Fruit fly (Drosophila melanogaster) whole organism, embryonic: ENCODE measurements around the gene CG14440.
A peak's percentile ranks its signal among the peaks of the same experiment; 100 is the strongest.

Experiments
- Antp ChIP-seq: fragments of 200-800 bp; sonication (Bioruptor generic); optimal IDR thresholded peaks from 3 replicates; lab custom pipeline; 2016; ENCODE audit warnings: missing biosample characterization, missing genetic modification characterization
- Asciz ChIP-seq: fragments of 200-800 bp; sonication (Bioruptor generic); optimal IDR thresholded peaks from 2 replicates; lab custom pipeline; 2017; ENCODE audit warnings: missing biosample characterization, mild to moderate bottlenecking, missing genetic modification characterization, missing genetic modification reagents
- Atf6 ChIP-seq: fragments of 200-800 bp; sonication (Bioruptor generic); IDR thresholded peaks from 2 replicates; pipeline ENCODE4 v1.3.6; 2022; ENCODE audit warnings: missing biosample characterization, missing genetic modification characterization
- CG12236 ChIP-seq: fragments of 200-800 bp; sonication (Bioruptor generic); optimal IDR thresholded peaks from 2 replicates; lab custom pipeline; 2016; ENCODE audit warnings: missing biosample characterization, missing genetic modification characterization
- CG14710 ChIP-seq: fragments of 200-800 bp; sonication (Bioruptor generic); optimal IDR thresholded peaks from 3 replicates; lab custom pipeline; 2019; ENCODE audit warnings: missing biosample characterization, mild to moderate bottlenecking, missing genetic modification characterization, moderate library complexity
- CG15514 ChIP-seq: fragments of 200-800 bp; sonication (Bioruptor generic); optimal IDR thresholded peaks from 3 replicates; lab custom pipeline; 2017; ENCODE audit warnings: missing biosample characterization, missing genetic modification characterization, mild to moderate bottlenecking, moderate library complexity, missing genetic modification reagents
- CG16813 ChIP-seq: fragments of 200-800 bp; sonication (Bioruptor generic); IDR thresholded peaks from 3 replicates; pipeline ENCODE4 v1.3.6; 2022; ENCODE audit warnings: missing biosample characterization, missing genetic modification characterization; ENCODE audit not compliant: partially characterized antibody
- CG16815 ChIP-seq: fragments of 200-800 bp; sonication (Bioruptor generic); optimal IDR thresholded peaks from 3 replicates; lab custom pipeline; 2017; ENCODE audit warnings: missing biosample characterization, mild to moderate bottlenecking, missing genetic modification characterization
- CG18764 ChIP-seq: fragments of 200-800 bp; sonication (Bioruptor generic); optimal IDR thresholded peaks from 3 replicates; lab custom pipeline; 2016; ENCODE audit warnings: missing biosample characterization, missing genetic modification characterization
- CG2202 ChIP-seq: fragments of 200-800 bp; sonication (Bioruptor generic); optimal IDR thresholded peaks from 2 replicates; lab custom pipeline; 2018; ENCODE audit warnings: missing biosample characterization, mild to moderate bottlenecking, missing genetic modification characterization
- CG30403 ChIP-seq: fragments of 200-800 bp; sonication (Bioruptor generic); optimal IDR thresholded peaks from 3 replicates; lab custom pipeline; 2016; ENCODE audit warnings: missing biosample characterization, missing genetic modification characterization
- CG3838 ChIP-seq: fragments of 200-800 bp; sonication (Bioruptor generic); optimal IDR thresholded peaks from 3 replicates; lab custom pipeline; 2016; ENCODE audit warnings: missing biosample characterization, missing genetic modification characterization
- CG4282 ChIP-seq: fragments of 200-800 bp; sonication (Bioruptor generic); optimal IDR thresholded peaks from 2 replicates; lab custom pipeline; 2016; ENCODE audit warnings: missing biosample characterization, missing genetic modification characterization
- CG4328 ChIP-seq: fragments of 200-800 bp; sonication (Bioruptor generic); optimal IDR thresholded peaks from 3 replicates; lab custom pipeline; 2017; ENCODE audit warnings: missing biosample characterization, missing genetic modification reagents, missing genetic modification characterization
- CG4854 ChIP-seq: fragments of 200-800 bp; sonication (Bioruptor generic); optimal IDR thresholded peaks from 2 replicates; lab custom pipeline; 2016; ENCODE audit warnings: missing biosample characterization, missing genetic modification characterization, inconsistent platforms
- CG6689 ChIP-seq: fragments of 200-800 bp; sonication (Bioruptor generic); IDR thresholded peaks from 2 replicates; pipeline ENCODE4 v1.3.6; 2022; ENCODE audit warnings: missing biosample characterization, missing genetic modification characterization
- CG7839 ChIP-seq: fragments of 200-800 bp; sonication (Bioruptor generic); optimal IDR thresholded peaks from 3 replicates; lab custom pipeline; 2018; ENCODE audit warnings: missing biosample characterization, mild to moderate bottlenecking, missing genetic modification characterization, moderate library complexity
- CG9215 ChIP-seq: fragments of 200-800 bp; sonication (Bioruptor generic); IDR thresholded peaks from 2 replicates; pipeline ENCODE4 v1.3.6; 2022; ENCODE audit warnings: missing biosample characterization, missing genetic modification characterization
- CG9609 ChIP-seq: fragments of 200-800 bp; sonication (Bioruptor generic); optimal IDR thresholded peaks from 3 replicates; lab custom pipeline; 2016; ENCODE audit warnings: missing biosample characterization, missing genetic modification characterization
- CG9727 ChIP-seq: fragments of 200-800 bp; sonication (Bioruptor generic); optimal IDR thresholded peaks from 3 replicates; lab custom pipeline; 2017; ENCODE audit warnings: missing biosample characterization, mild to moderate bottlenecking, missing genetic modification characterization
- CkIIα-i1 ChIP-seq: fragments of 200-800 bp; sonication (Bioruptor generic); IDR thresholded peaks from 2 replicates; pipeline ENCODE4 v1.3.6; 2022; ENCODE audit warnings: missing biosample characterization, missing genetic modification characterization
- E2f2 ChIP-seq: fragments of 200-800 bp; sonication (Bioruptor generic); IDR thresholded peaks from 2 replicates; pipeline ENCODE4 v1.3.6; 2022; ENCODE audit warnings: missing biosample characterization, missing genetic modification characterization
- Hsf ChIP-seq: fragments of 200-800 bp; sonication (Bioruptor generic); optimal IDR thresholded peaks from 3 replicates; lab custom pipeline; 2016; ENCODE audit warnings: missing biosample characterization, missing genetic modification characterization
- Lpt ChIP-seq: fragments of >200 bp; optimal IDR thresholded peaks from 2 replicates; lab custom pipeline; 2018; ENCODE audit warnings: missing biosample characterization, missing genetic modification characterization
- Sry-δ ChIP-seq: fragments of 200-800 bp; sonication (Bioruptor generic); optimal IDR thresholded peaks from 2 replicates; lab custom pipeline; 2016; ENCODE audit warnings: missing biosample characterization, missing genetic modification characterization
- Taf1 ChIP-seq: fragments of 200-800 bp; sonication (Bioruptor generic); IDR thresholded peaks from 2 replicates; pipeline ENCODE4 v1.3.6; 2022; ENCODE audit warnings: missing biosample characterization, missing genetic modification characterization
- YL-1 ChIP-seq: fragments of 200-800 bp; sonication (Bioruptor generic); optimal IDR thresholded peaks from 3 replicates; lab custom pipeline; 2017; ENCODE audit warnings: missing biosample characterization, mild to moderate bottlenecking, missing genetic modification characterization
- amos ChIP-seq: fragments of 200-800 bp; sonication (Bioruptor generic); IDR thresholded peaks from 2 replicates; pipeline ENCODE4 v1.3.6; 2022; ENCODE audit warnings: missing biosample characterization, missing genetic modification characterization; ENCODE audit not compliant: partially characterized antibody
- bbx ChIP-seq: fragments of 200-800 bp; sonication (Bioruptor generic); IDR thresholded peaks from 2 replicates; pipeline ENCODE4 v1.3.6; 2022; ENCODE audit warnings: missing biosample characterization, missing genetic modification characterization; ENCODE audit not compliant: partially characterized antibody
- bigmax ChIP-seq: fragments of 200-800 bp; sonication (Bioruptor generic); optimal IDR thresholded peaks from 2 replicates; lab custom pipeline; 2018; ENCODE audit warnings: missing biosample characterization, mild to moderate bottlenecking, missing genetic modification characterization
- chm ChIP-seq: fragments of 200-800 bp; sonication (Bioruptor generic); IDR thresholded peaks from 2 replicates; pipeline ENCODE4 v1.3.6; 2022; ENCODE audit warnings: missing biosample characterization, missing genetic modification characterization
- chn ChIP-seq: fragments of 200-800 bp; sonication (Bioruptor generic); optimal IDR thresholded peaks from 2 replicates; lab custom pipeline; 2016; ENCODE audit warnings: missing biosample characterization, missing genetic modification characterization
- croc ChIP-seq: fragments of 200-800 bp; sonication (Bioruptor generic); conservative IDR thresholded peaks from 3 replicates; pipeline ENCODE4 v1.3.6; 2022; ENCODE audit warnings: missing biosample characterization, missing genetic modification characterization
- disco-r ChIP-seq: fragments of 200-800 bp; sonication (Bioruptor generic); optimal IDR thresholded peaks from 2 replicates; lab custom pipeline; 2016; ENCODE audit warnings: missing biosample characterization, missing genetic modification characterization
- en ChIP-seq: fragments of 200-800 bp; sonication (Bioruptor generic); optimal IDR thresholded peaks from 2 replicates; lab custom pipeline; 2016; ENCODE audit warnings: missing biosample characterization, missing genetic modification characterization
- fd3F ChIP-seq: fragments of 200-800 bp; sonication (Bioruptor generic); optimal IDR thresholded peaks from 2 replicates; lab custom pipeline; 2018; ENCODE audit warnings: missing biosample characterization, mild to moderate bottlenecking, missing genetic modification characterization, moderate library complexity
- fd64A ChIP-seq: fragments of 200-800 bp; sonication (Bioruptor generic); optimal IDR thresholded peaks from 3 replicates; lab custom pipeline; 2018; ENCODE audit warnings: missing biosample characterization, mild to moderate bottlenecking, missing genetic modification characterization
- gsb-n ChIP-seq: fragments of 200-800 bp; sonication (Bioruptor generic); optimal IDR thresholded peaks from 3 replicates; lab custom pipeline; 2018; ENCODE audit warnings: missing biosample characterization, mild to moderate bottlenecking, missing genetic modification characterization
- gt ChIP-seq: fragments of 200-800 bp; sonication (Bioruptor generic); IDR thresholded peaks from 2 replicates; pipeline ENCODE4 v1.3.6; 2022; ENCODE audit warnings: missing biosample characterization, missing genetic modification characterization
- hb ChIP-seq: fragments of 200-800 bp; sonication (Bioruptor generic); IDR thresholded peaks from 3 replicates; pipeline ENCODE4 v1.3.6; 2022; ENCODE audit warnings: missing biosample characterization, missing genetic modification characterization; ENCODE audit not compliant: partially characterized antibody
- jigr1 ChIP-seq: fragments of 200-800 bp; sonication (Bioruptor generic); IDR thresholded peaks from 3 replicates; pipeline ENCODE4 v1.3.6; 2022; ENCODE audit warnings: missing biosample characterization, missing genetic modification characterization
- maf-S ChIP-seq: fragments of 200-800 bp; sonication (Bioruptor generic); optimal IDR thresholded peaks from 2 replicates; lab custom pipeline; 2016; ENCODE audit warnings: missing biosample characterization, missing genetic modification characterization
- mirr ChIP-seq: fragments of 200-800 bp; sonication (Bioruptor generic); optimal IDR thresholded peaks from 3 replicates; lab custom pipeline; 2018; ENCODE audit warnings: missing biosample characterization, mild to moderate bottlenecking, missing genetic modification characterization
- org-1 ChIP-seq: fragments of 200-800 bp; sonication (Bioruptor generic); optimal IDR thresholded peaks from 2 replicates; lab custom pipeline; 2017; ENCODE audit warnings: missing biosample characterization, missing genetic modification characterization
- otp ChIP-seq: fragments of 200-800 bp; sonication (Bioruptor generic); IDR thresholded peaks from 3 replicates; pipeline ENCODE4, ENCODE4 v1.3.6; 2022; ENCODE audit warnings: missing biosample characterization, missing genetic modification characterization
- pfk ChIP-seq: fragments of 200-800 bp; sonication (Bioruptor generic); optimal IDR thresholded peaks from 2 replicates; lab custom pipeline; 2018; ENCODE audit warnings: missing biosample characterization, mild to moderate bottlenecking, missing genetic modification characterization, moderate library complexity
- pita ChIP-seq: fragments of 200-800 bp; sonication (Bioruptor generic); optimal IDR thresholded peaks from 2 replicates; lab custom pipeline; 2017; ENCODE audit warnings: missing biosample characterization, mild to moderate bottlenecking, missing genetic modification characterization
- pnt ChIP-seq: fragments of 200-800 bp; sonication (Bioruptor generic); optimal IDR thresholded peaks from 3 replicates; lab custom pipeline; 2016; ENCODE audit warnings: missing biosample characterization, missing genetic modification characterization
- psq ChIP-seq: fragments of 200-800 bp; sonication (Bioruptor generic); optimal IDR thresholded peaks from 2 replicates; lab custom pipeline; 2017; ENCODE audit warnings: missing biosample characterization, missing genetic modification characterization
- tgo ChIP-seq: fragments of 200-800 bp; sonication (Bioruptor generic); IDR thresholded peaks from 3 replicates; pipeline ENCODE4 v1.3.6; 2022; ENCODE audit warnings: missing biosample characterization, missing genetic modification characterization
- zen ChIP-seq: fragments of 200-800 bp; sonication (Bioruptor generic); optimal IDR thresholded peaks from 3 replicates; lab custom pipeline; 2018; ENCODE audit warnings: missing biosample characterization, mild to moderate bottlenecking, missing genetic modification characterization, moderate library complexity

Gene CG14440

DNA sequence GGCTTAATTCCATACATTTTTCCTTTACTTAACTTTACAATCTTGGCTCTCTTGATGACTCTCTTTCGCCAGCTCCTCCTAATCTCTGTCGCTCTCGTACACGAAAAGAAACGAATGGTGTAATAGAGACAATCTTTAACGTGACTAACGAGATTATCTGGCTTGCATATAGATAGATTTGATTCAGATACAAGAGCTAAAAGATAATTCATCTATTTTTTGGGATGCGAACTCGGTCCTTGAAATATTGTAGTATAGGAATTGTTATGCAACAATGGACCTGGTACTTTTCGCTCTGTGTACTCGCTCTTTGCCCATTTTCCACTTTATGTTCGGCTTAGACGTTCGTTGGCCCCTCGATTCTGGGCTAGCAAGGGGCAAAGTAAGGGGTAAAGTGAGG is 12.9 kb upstream of the CG14440 start (continued):
- TF ChIP-seq CG4282 (GFP tag; lab: Kevin White, UChicago) (peak; percentile 18), amos (GFP tag; lab: Robert Waterston, UW) (no peak), CG15514 (GFP tag; lab: Kevin White, UChicago) (peak; percentile 75), mirr (no peak), disco-r (GFP tag; lab: Kevin White, UChicago) (peak; percentile 4), CG2202 (tag; lab: Kevin White, UChicago) (peak; percentile 45), bbx (GFP tag; lab: Robert Waterston, UW) (no peak), Antp (GFP tag; lab: Kevin White, UChicago) (peak; percentile 84), croc (GFP tag; lab: Robert Waterston, UW) (peak; percentile 60; the same call in 2 of the 3 replicates), CG4854 (GFP tag; lab: Kevin White, UChicago) (peak; percentile 42), Asciz (peak; percentile 24), CG9215 (GFP tag; lab: Robert Waterston, UW) (peak; percentile 61), otp (GFP tag; lab: Robert Waterston, UW) (0 out of 3 replicates have a peak, but pooled peaks have one; percentile 56), CG16813 (no peak), en (peak; percentile 49), fd3F (GFP tag; lab: Kevin White, UChicago) (peak; percentile 65), Atf6 (GFP tag; lab: Robert Waterston, UW) (peak; percentile 73), CG30403 (GFP tag; lab: Kevin White, UChicago) (peak; percentile 80), pnt (GFP tag; lab: Kevin White, UChicago) (peak; percentile 74), CG12236 (GFP tag; lab: Kevin White, UChicago) (peak; percentile 41), gt (GFP tag; lab: Robert Waterston, UW) (no peak), pita (GFP tag; lab: Kevin White, UChicago) (no peak), gsb-n (tag; lab: Kevin White, UChicago) (peak; percentile 74), CG9609 (GFP tag; lab: Kevin White, UChicago) (peak; percentile 73), YL-1 (GFP tag; lab: Kevin White, UChicago) (peak; percentile 14), Sry-δ (peak; percentile 28), CG4328 (GFP tag; lab: Kevin White, UChicago) (peak; percentile 63), chn (GFP tag; lab: Kevin White, UChicago) (peak; percentile 12), tgo (GFP tag; lab: Robert Waterston, UW) (peak; percentile 79), bigmax (GFP tag; lab: Kevin White, UChicago) (no peak), E2f2 (peak; percentile 61), CG6689 (GFP tag; lab: Robert Waterston, UW) (peak; percentile 59), hb (GFP tag; lab: Robert Waterston, UW) (no peak), CG18764 (GFP tag; lab: Kevin White, UChicago) (peak; percentile 58), CG7839 (tag; lab: Kevin White, UChicago) (peak; percentile 88), jigr1 (peak; percentile 25; the same call in 1 of the 3 replicates), Lpt (GFP tag; lab: Kevin White, UChicago) (no peak), CG14710 (peak; percentile 69), maf-S (GFP tag; lab: Kevin White, UChicago) (peak; percentile 60), CG9727 (GFP tag; lab: Kevin White, UChicago) (peak; percentile 72), CkIIα-i1 (no peak), CG3838 (GFP tag; lab: Kevin White, UChicago) (no peak), psq (GFP tag; lab: Kevin White, UChicago) (peak; percentile 12), Hsf (GFP tag; lab: Kevin White, UChicago) (peak; percentile 81), pfk (GFP tag; lab: Kevin White, UChicago) (no peak), fd64A (peak; percentile 54), chm (GFP tag; lab: Robert Waterston, UW) (peak; percentile 77; the same call in 1 of the 2 replicates), CG16815 (peak; percentile 54), org-1 (GFP tag; lab: Kevin White, UChicago) (peak; percentile 89), Taf1 (GFP tag; lab: Robert Waterston, UW) (no peak), zen (tag; lab: Kevin White, UChicago) (peak; percentile 57)
